Fruit fly (Drosophila melanogaster) whole organism, embryonic: ENCODE results near the gene CG13675.
A peak's percentile ranks its signal among the peaks of the same experiment; 100 is the strongest.

Experiments used
- Asciz ChIP-seq: fragments of 200-800 bp; sonication (Bioruptor generic); optimal IDR thresholded peaks from 2 replicates; lab custom pipeline; 2017; ENCODE audit warnings: missing biosample characterization, mild to moderate bottlenecking, missing genetic modification characterization, missing genetic modification reagents
- CG10147 ChIP-seq: fragments of 200-800 bp; sonication (Bioruptor generic); optimal IDR thresholded peaks from 2 replicates; lab custom pipeline; 2019; ENCODE audit warnings: missing biosample characterization, mild to moderate bottlenecking, missing genetic modification characterization, moderate library complexity
- CG11456 ChIP-seq: fragments of 200-800 bp; sonication (Bioruptor generic); IDR thresholded peaks from 3 replicates; pipeline ENCODE4 v1.3.6; 2022; ENCODE audit warnings: missing biosample characterization, missing genetic modification characterization
- CG12155 ChIP-seq: fragments of 200-800 bp; sonication (Bioruptor generic); optimal IDR thresholded peaks from 3 replicates; lab custom pipeline; 2016; ENCODE audit warnings: missing biosample characterization, missing genetic modification characterization
- CG14667 ChIP-seq: fragments of 200-800 bp; sonication (Bioruptor generic); IDR thresholded peaks from 2 replicates; pipeline ENCODE4 v1.3.6; 2022; ENCODE audit warnings: missing biosample characterization, missing genetic modification characterization
- CG15479 ChIP-seq: fragments of 200-800 bp; sonication (Bioruptor generic); optimal IDR thresholded peaks from 3 replicates; lab custom pipeline; 2019; ENCODE audit warnings: missing biosample characterization, mild to moderate bottlenecking, missing genetic modification characterization, moderate library complexity
- CG16779 ChIP-seq: fragments of 200-800 bp; sonication (Bioruptor generic); IDR thresholded peaks from 2 replicates; pipeline ENCODE4 v1.3.6; 2022; ENCODE audit warnings: missing biosample characterization, missing genetic modification characterization
- CG16813 ChIP-seq: fragments of 200-800 bp; sonication (Bioruptor generic); IDR thresholded peaks from 3 replicates; pipeline ENCODE4 v1.3.6; 2022; ENCODE audit warnings: missing biosample characterization, missing genetic modification characterization; ENCODE audit not compliant: partially characterized antibody
- CG17359 ChIP-seq: fragments of 200-800 bp; sonication (Bioruptor generic); optimal IDR thresholded peaks from 3 replicates; lab custom pipeline; 2018; ENCODE audit warnings: missing biosample characterization, mild to moderate bottlenecking, missing genetic modification characterization, moderate library complexity
- CG17385 ChIP-seq: fragments of 200-800 bp; sonication (Bioruptor generic); optimal IDR thresholded peaks from 3 replicates; lab custom pipeline; 2018; ENCODE audit warnings: missing biosample characterization, mild to moderate bottlenecking, missing genetic modification characterization
- CG2116 ChIP-seq: fragments of 200-800 bp; sonication (Bioruptor generic); optimal IDR thresholded peaks from 3 replicates; lab custom pipeline; 2018; ENCODE audit warnings: missing biosample characterization, mild to moderate bottlenecking, missing genetic modification characterization
- CG31224 ChIP-seq: fragments of 200-800 bp; sonication (Bioruptor generic); IDR thresholded peaks from 2 replicates; pipeline ENCODE4 v1.3.6; 2022; ENCODE audit warnings: missing biosample characterization, missing genetic modification characterization
- CG31388 ChIP-seq: fragments of 200-800 bp; sonication (Bioruptor generic); optimal IDR thresholded peaks from 2 replicates; lab custom pipeline; 2016; ENCODE audit warnings: missing biosample characterization, missing genetic modification characterization
- CG34224 ChIP-seq: fragments of 200-800 bp; sonication (Bioruptor generic); IDR thresholded peaks from 3 replicates; pipeline ENCODE4 v1.3.6; 2022; ENCODE audit warnings: missing biosample characterization, missing genetic modification characterization; ENCODE audit not compliant: partially characterized antibody
- CG4854 ChIP-seq: fragments of 200-800 bp; sonication (Bioruptor generic); optimal IDR thresholded peaks from 2 replicates; lab custom pipeline; 2016; ENCODE audit warnings: missing biosample characterization, missing genetic modification characterization, inconsistent platforms
- CG6765 ChIP-seq: fragments of 200-800 bp; sonication (Bioruptor generic); optimal IDR thresholded peaks from 3 replicates; lab custom pipeline; 2017; ENCODE audit warnings: missing biosample characterization, mild to moderate bottlenecking, missing genetic modification characterization
- CG6854 ChIP-seq: fragments of 200-800 bp; sonication (Bioruptor generic); optimal IDR thresholded peaks from 3 replicates; lab custom pipeline; 2017; ENCODE audit warnings: missing biosample characterization, mild to moderate bottlenecking, missing genetic modification characterization
- CG7839 ChIP-seq: fragments of 200-800 bp; sonication (Bioruptor generic); optimal IDR thresholded peaks from 3 replicates; lab custom pipeline; 2018; ENCODE audit warnings: missing biosample characterization, mild to moderate bottlenecking, missing genetic modification characterization, moderate library complexity
- CG8290 ChIP-seq, 3 experiments: fragments of 200-800 bp; sonication (Bioruptor generic); optimal IDR thresholded peaks; 2 replicates each; lab custom pipeline; 2016 to 2019; ENCODE audit warnings: missing biosample characterization in 3 of 3, missing genetic modification characterization in 3 of 3, mild to moderate bottlenecking in 2 of 3, moderate library complexity in 1 of 3
- Camta ChIP-seq: fragments of 200-800 bp; sonication (Bioruptor generic); optimal IDR thresholded peaks from 2 replicates; lab custom pipeline; 2016; ENCODE audit warnings: missing biosample characterization, missing genetic modification characterization
- D19A ChIP-seq: fragments of 200-800 bp; optimal IDR thresholded peaks from 3 replicates; lab custom pipeline; 2019; ENCODE audit warnings: missing biosample characterization, mild to moderate bottlenecking, missing genetic modification characterization, moderate library complexity
- Dp ChIP-seq: fragments of 200-800 bp; sonication (Bioruptor generic); optimal IDR thresholded peaks from 2 replicates; lab custom pipeline; 2018; ENCODE audit warnings: missing biosample characterization, mild to moderate bottlenecking, missing genetic modification characterization, moderate library complexity
- Dref ChIP-seq: fragments of 200-800 bp; sonication (Bioruptor generic); IDR thresholded peaks from 2 replicates; pipeline ENCODE4 v1.3.6; 2022; ENCODE audit warnings: missing biosample characterization, missing genetic modification characterization
- Eip74EF ChIP-seq, 2 experiments: fragments of 200-800 bp in 1 of 2; fragments of >200 bp in 1 of 2; sonication (Bioruptor generic) in 1 of 2; optimal IDR thresholded peaks; 2 replicates each; lab custom pipeline; 2017 to 2019; ENCODE audit warnings: missing biosample characterization in 2 of 2, missing genetic modification characterization in 2 of 2, mild to moderate bottlenecking in 1 of 2, moderate library complexity in 1 of 2
- GATAe ChIP-seq: fragments of 200-800 bp; sonication (Bioruptor generic); conservative IDR thresholded peaks from 2 replicates; pipeline ENCODE4 v1.3.6; 2022; ENCODE audit warnings: missing biosample characterization, missing genetic modification characterization
- Hand ChIP-seq: fragments of 200-800 bp; sonication (Bioruptor generic); optimal IDR thresholded peaks from 2 replicates; lab custom pipeline; 2017; ENCODE audit warnings: mild to moderate bottlenecking, missing biosample characterization, missing genetic modification reagents, missing genetic modification characterization
- HmgD ChIP-seq: fragments of 200-800 bp; sonication (Bioruptor generic); optimal IDR thresholded peaks from 3 replicates; lab custom pipeline; 2016; ENCODE audit warnings: missing biosample characterization, missing genetic modification characterization
- Hr51 ChIP-seq, 2 experiments: fragments of 200-800 bp; sonication (Bioruptor generic); optimal IDR thresholded peaks; 2 replicates in 1 of 2; 3 replicates in 1 of 2; lab custom pipeline; 2016 to 2018; ENCODE audit warnings: missing biosample characterization in 2 of 2, missing genetic modification characterization in 2 of 2, mild to moderate bottlenecking in 1 of 2, moderate library complexity in 1 of 2
- Jarid2 ChIP-seq: fragments of 200-800 bp; sonication (Bioruptor generic); optimal IDR thresholded peaks from 3 replicates; lab custom pipeline; 2017; ENCODE audit warnings: mild to moderate bottlenecking, missing biosample characterization, missing genetic modification reagents, missing genetic modification characterization
- Med ChIP-seq: fragments of 200-800 bp; sonication (Bioruptor generic); peaks from one replicate; lab custom pipeline; 2016; ENCODE audit warnings: missing biosample characterization, missing genetic modification characterization, mild to moderate bottlenecking, inconsistent platforms, moderate library complexity
- NC2β ChIP-seq: fragments of 200-800 bp; sonication (Bioruptor generic); optimal IDR thresholded peaks from 2 replicates; lab custom pipeline; 2016; ENCODE audit warnings: missing biosample characterization, missing genetic modification characterization
- Six4 ChIP-seq: fragments of 200-800 bp; sonication (Bioruptor generic); optimal IDR thresholded peaks from 2 replicates; lab custom pipeline; 2016; ENCODE audit warnings: missing biosample characterization, missing genetic modification characterization
- Sry-δ ChIP-seq: fragments of 200-800 bp; sonication (Bioruptor generic); optimal IDR thresholded peaks from 2 replicates; lab custom pipeline; 2016; ENCODE audit warnings: missing biosample characterization, missing genetic modification characterization
- Trl ChIP-seq, 3 experiments: fragments of >200 bp in 2 of 3; fragments of 200-800 bp in 1 of 3; sonication (Bioruptor generic) in 1 of 3; optimal IDR thresholded peaks; 2 replicates in 1 of 3; 3 replicates in 2 of 3; lab custom pipeline; 2016 to 2017; ENCODE audit warnings: missing biosample characterization in 1 of 3, missing genetic modification characterization in 1 of 3
- Xrp1 ChIP-seq: fragments of 200-800 bp; sonication (Bioruptor generic); IDR thresholded peaks from 2 replicates; pipeline ENCODE4 v1.3.6; 2022; ENCODE audit warnings: missing biosample characterization, missing genetic modification characterization
- bab2 ChIP-seq: fragments of 200-800 bp; sonication (Bioruptor generic); optimal IDR thresholded peaks from 2 replicates; lab custom pipeline; 2016; ENCODE audit warnings: missing biosample characterization, missing genetic modification characterization
- cato ChIP-seq: fragments of 200-800 bp; sonication (Bioruptor generic); optimal IDR thresholded peaks from 2 replicates; lab custom pipeline; 2016; ENCODE audit warnings: missing biosample characterization, missing genetic modification characterization, borderline replicate concordance
- chif ChIP-seq, 2 experiments: fragments of 200-800 bp; sonication (Bioruptor generic); optimal IDR thresholded peaks; 3 replicates each; lab custom pipeline; 2016; ENCODE audit warnings: missing biosample characterization in 2 of 2, missing genetic modification characterization in 2 of 2
- gro ChIP-seq: fragments of 200-800 bp; sonication (Bioruptor generic); optimal IDR thresholded peaks from 2 replicates; lab custom pipeline; 2016; ENCODE audit warnings: missing biosample characterization, missing genetic modification characterization
- insv ChIP-seq, 2 experiments: fragments of 200-800 bp; sonication (Bioruptor generic); optimal IDR thresholded peaks; 3 replicates each; lab custom pipeline; 2016 to 2018; ENCODE audit warnings: missing biosample characterization in 2 of 2, missing genetic modification characterization in 2 of 2
- knrl ChIP-seq: fragments of 200-800 bp; sonication (Bioruptor generic); IDR thresholded peaks from 3 replicates; pipeline ENCODE4 v1.3.6; 2022; ENCODE audit warnings: missing biosample characterization, missing genetic modification characterization; ENCODE audit not compliant: partially characterized antibody
- lbe ChIP-seq: fragments of 200-800 bp; sonication (Bioruptor generic); optimal IDR thresholded peaks from 2 replicates; lab custom pipeline; 2016; ENCODE audit warnings: missing biosample characterization, mild to moderate bottlenecking, missing genetic modification characterization
- pb ChIP-seq: fragments of 200-800 bp; sonication (Bioruptor generic); optimal IDR thresholded peaks from 3 replicates; lab custom pipeline; 2016; ENCODE audit warnings: missing biosample characterization, missing genetic modification characterization
- psq ChIP-seq: fragments of 200-800 bp; sonication (Bioruptor generic); optimal IDR thresholded peaks from 2 replicates; lab custom pipeline; 2017; ENCODE audit warnings: missing biosample characterization, missing genetic modification characterization
- sens ChIP-seq: fragments of 200-800 bp; sonication (Bioruptor generic); peaks from one replicate; lab custom pipeline; 2016; ENCODE audit warnings: missing biosample characterization, missing genetic modification characterization
- tap ChIP-seq: fragments of 200-800 bp; optimal IDR thresholded peaks from 3 replicates; lab custom pipeline; 2019; ENCODE audit warnings: missing biosample characterization, mild to moderate bottlenecking, missing genetic modification characterization, moderate library complexity
- wdn ChIP-seq: fragments of 200-800 bp; sonication (Bioruptor generic); IDR thresholded peaks from 2 replicates; pipeline ENCODE4 v1.3.6; 2022; ENCODE audit warnings: missing biosample characterization, missing genetic modification characterization
- wek ChIP-seq: fragments of 200-800 bp; sonication (Bioruptor generic); optimal IDR thresholded peaks from 3 replicates; lab custom pipeline; 2018; ENCODE audit warnings: missing biosample characterization, mild to moderate bottlenecking, missing genetic modification characterization, moderate library complexity

The CG13675 gene

DNA sequence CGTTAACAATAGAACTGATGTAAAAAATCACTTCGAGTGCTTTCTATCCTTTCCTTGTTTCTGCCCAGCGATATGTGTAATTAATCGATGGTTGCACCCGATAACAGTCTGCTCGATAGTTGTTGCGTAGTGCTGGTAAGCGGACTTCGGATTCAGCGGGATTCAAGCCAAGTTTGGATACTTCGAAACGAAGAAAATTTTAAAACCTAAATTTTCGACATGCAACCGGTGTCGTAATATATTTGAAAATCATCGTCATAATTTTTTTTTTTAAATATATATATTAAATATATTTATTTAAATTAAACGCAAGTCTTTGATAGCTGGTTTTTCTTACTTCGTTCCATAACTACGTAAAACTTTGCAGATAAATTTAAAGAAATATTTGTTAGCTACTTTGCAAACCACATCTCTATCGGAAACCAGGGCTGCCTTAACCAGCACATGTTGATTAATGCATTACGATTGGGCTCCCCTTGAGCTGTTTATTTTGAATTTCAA lies 32.5 kb upstream of the CG13675 start, which contains the start of the genes UbcE2M and Dhps (continued):
- TF ChIP-seq CG7839 = no peak
- TF ChIP-seq Trl (optimal IDR thresholded peaks at IDR 0.05; lab: Kevin White, UChicago) = no peak
- TF ChIP-seq Trl (GFP tag; optimal IDR thresholded peaks at IDR 0.05; lab: Kevin White, UChicago) = peak; percentile 31
- TF ChIP-seq pb (GFP tag; lab: Kevin White, UChicago) = no peak
- TF ChIP-seq CG34224 = peak; percentile 59
- peak; percentile 37 for TF ChIP-seq cato (GFP tag; lab: Kevin White, UChicago)
- TF ChIP-seq CG16779 (GFP tag; lab: Robert Waterston, UW) = no peak
- TF ChIP-seq Med = peak; percentile 89
- TF ChIP-seq Hr51 (GFP tag; optimal IDR thresholded peaks at IDR 0.05; lab: Kevin White, UChicago) = peak in 1 of 2 experiments; percentile 62
- no peak for TF ChIP-seq wek (GFP tag; lab: Kevin White, UChicago)
- peak; percentile 32 for TF ChIP-seq HmgD
- no peak for TF ChIP-seq Jarid2 (GFP tag; lab: Kevin White, UChicago)
- TF ChIP-seq lbe (GFP tag; lab: Kevin White, UChicago) = peak; percentile 52
- 0 out of 2 replicates have a peak, but pooled peaks have one; percentile 11 for TF ChIP-seq GATAe
- peak; percentile 19 for TF ChIP-seq CG4854 (GFP tag; lab: Kevin White, UChicago)
- TF ChIP-seq CG15479 (GFP tag; lab: Kevin White, UChicago) = no peak
- peak; percentile 18 for TF ChIP-seq sens (GFP tag; lab: Kevin White, UChicago)
- peak; percentile 62 for TF ChIP-seq Xrp1 (GFP tag; lab: Robert Waterston, UW)
- TF ChIP-seq CG11456 (GFP tag; lab: Robert Waterston, UW) = peak; percentile 80
- TF ChIP-seq wdn (GFP tag; lab: Robert Waterston, UW) = peak; percentile 40; the same call in 1 of the 2 replicates
- peak; percentile 56; the same call in 1 of the 2 replicates for TF ChIP-seq CG31224 (GFP tag; lab: Robert Waterston, UW)
- peak in 1 of 2 experiments; percentile 29 for TF ChIP-seq chif (GFP tag; optimal IDR thresholded peaks at IDR 0.05; lab: Kevin White, UChicago)
- peak; percentile 59 for TF ChIP-seq CG6765 (GFP tag; lab: Kevin White, UChicago)
- peak in 1 of 2 experiments; percentile 30 for TF ChIP-seq insv (GFP tag; optimal IDR thresholded peaks at IDR 0.05; lab: Kevin White, UChicago)
- TF ChIP-seq CG10147 (GFP tag; lab: Kevin White, UChicago) = peak; percentile 79
- peak; percentile 60 for TF ChIP-seq CG14667
- TF ChIP-seq CG6854 (GFP tag; lab: Kevin White, UChicago) = no peak
- no peak for TF ChIP-seq CG31388 (GFP tag; lab: Kevin White, UChicago)
- TF ChIP-seq CG17385 (GFP tag; lab: Kevin White, UChicago) = peak; percentile 69
- TF ChIP-seq CG16813 (GFP tag; lab: Robert Waterston, UW) = peak; percentile 82
- TF ChIP-seq Asciz = no peak
- no peak for TF ChIP-seq Eip74EF (GFP tag; optimal IDR thresholded peaks at IDR 0.05; lab: Kevin White, UChicago)
- TF ChIP-seq Dp = peak; percentile 36
- no peak for TF ChIP-seq D19A
- TF ChIP-seq NC2β (GFP tag; lab: Kevin White, UChicago) = peak; percentile 0
- peak; percentile 53 for TF ChIP-seq CG8290 (GFP tag; optimal IDR thresholded peaks at IDR 0.05; lab: Kevin White, UChicago)
- peak in 1 of 2 experiments; percentile 1 for TF ChIP-seq CG8290 (tag; optimal IDR thresholded peaks at IDR 0.05; lab: Kevin White, UChicago)
- TF ChIP-seq CG2116 (GFP tag; lab: Kevin White, UChicago) = peak; percentile 83
- no peak for TF ChIP-seq Camta (GFP tag; lab: Kevin White, UChicago)
- peak; percentile 83 for TF ChIP-seq knrl
- TF ChIP-seq Hand (GFP tag; lab: Kevin White, UChicago) = peak; percentile 19
- peak; percentile 67 for TF ChIP-seq Sry-δ (GFP tag; lab: Kevin White, UChicago)
- peak; percentile 63 for TF ChIP-seq CG17359 (tag; lab: Kevin White, UChicago)
- peak; percentile 80 for TF ChIP-seq Dref (GFP tag; lab: Robert Waterston, UW)
- no peak for TF ChIP-seq tap (tag; lab: Kevin White, UChicago)
- peak; percentile 31 for TF ChIP-seq Six4 (GFP tag; lab: Kevin White, UChicago)
- TF ChIP-seq bab2 (GFP tag; lab: Kevin White, UChicago) = no peak
- no peak for TF ChIP-seq gro (GFP tag; lab: Kevin White, UChicago)
- TF ChIP-seq psq (GFP tag; lab: Kevin White, UChicago) = peak; percentile 54
- TF ChIP-seq CG12155 (GFP tag; lab: Kevin White, UChicago) = peak; percentile 70
